Worm (Caenorhabditis elegans) whole organism, L4 larva: Measurements from ENCODE around the gene sds-22.

Experiments
- F37D6.2 ChIP-seq: sonication (generic microtip); optimal IDR thresholded peaks from 2 replicates; lab custom pipeline; 2016; ENCODE audit warnings: mild to moderate bottlenecking, missing genetic modification characterization, missing compliant biosample characterization
- F44E2.7 ChIP-seq: fragments of 200-800 bp; sonication (Bioruptor generic); IDR thresholded peaks from 2 replicates; pipeline ENCODE4 v2.1.2; 2022; ENCODE audit warnings: missing genetic modification characterization, missing compliant biosample characterization
- F49E8.2 ChIP-seq: sonication (generic microtip); optimal IDR thresholded peaks from 2 replicates; lab custom pipeline; 2016; ENCODE audit warnings: missing compliant biosample characterization, mild to moderate bottlenecking, missing genetic modification characterization, borderline replicate concordance
- T20F7.1 ChIP-seq: fragments of 200-800 bp; sonication (Bioruptor generic); optimal IDR thresholded peaks from 2 replicates; lab custom pipeline; 2018; ENCODE audit warnings: mild to moderate bottlenecking, missing genetic modification characterization, missing compliant biosample characterization
- Y48G9A.11 ChIP-seq: fragments of 200-800 bp; sonication (Bioruptor generic); IDR thresholded peaks from 2 replicates; pipeline ENCODE4 v1.3.6; 2022; ENCODE audit warnings: missing genetic modification reagents, missing genetic modification characterization, missing compliant biosample characterization
- aha-1 ChIP-seq: fragments of 150-350 bp; peaks from one replicate; lab custom pipeline; 2014; ENCODE audit warnings: missing biosample characterization, missing genetic modification characterization
- attf-4 ChIP-seq: sonication (generic microtip); optimal IDR thresholded peaks from 3 replicates; lab custom pipeline; 2017; ENCODE audit warnings: missing biosample characterization, missing genetic modification characterization
- ceh-32 ChIP-seq: sonication (generic microtip); optimal IDR thresholded peaks from 2 replicates; lab custom pipeline; 2016; ENCODE audit warnings: mild to moderate bottlenecking, missing genetic modification characterization, missing compliant biosample characterization; ENCODE audit not compliant: poor library complexity
- ceh-44 ChIP-seq: fragments of 200-800 bp; sonication (Bioruptor generic); IDR thresholded peaks from 2 replicates; pipeline ENCODE4 v1.3.6; 2022; ENCODE audit warnings: missing genetic modification reagents, missing genetic modification characterization, missing compliant biosample characterization
- ceh-82 ChIP-seq: sonication (generic microtip); optimal IDR thresholded peaks from 2 replicates; lab custom pipeline; 2017; ENCODE audit warnings: missing biosample characterization, missing genetic modification characterization
- ces-1 ChIP-seq: fragments of 150-350 bp; sonication (generic microtip); optimal IDR thresholded peaks from 4 replicates; lab custom pipeline; 2014; ENCODE audit warnings: missing biosample characterization, missing genetic modification reagents, missing genetic modification characterization
- ctbp-1 ChIP-seq: fragments of 200-800 bp; sonication (Bioruptor generic); IDR thresholded peaks from 2 replicates; pipeline ENCODE4 v1.3.6; 2022; ENCODE audit warnings: missing genetic modification reagents, missing genetic modification characterization, missing compliant biosample characterization
- daf-16 ChIP-seq, 3 experiments: sonication (generic microtip); optimal IDR thresholded peaks; 2 replicates each; lab custom pipeline; 2016 to 2017; ENCODE audit warnings: missing genetic modification characterization in 3 of 3, missing genetic modification reagents in 3 of 3, mild to moderate bottlenecking in 2 of 3, missing compliant biosample characterization in 2 of 3, missing biosample characterization in 1 of 3, moderate library complexity in 1 of 3
- daf-8 ChIP-seq: fragments of 200-800 bp; sonication (Bioruptor generic); IDR thresholded peaks from 2 replicates; pipeline ENCODE4 v1.3.6; 2022; ENCODE audit warnings: missing genetic modification characterization, missing compliant biosample characterization
- dmd-6 ChIP-seq: fragments of 200-800 bp; sonication (Bioruptor generic); IDR thresholded peaks from 2 replicates; pipeline ENCODE4 v1.3.6; 2022; ENCODE audit warnings: missing genetic modification reagents, missing genetic modification characterization, missing compliant biosample characterization
- dmd-8 ChIP-seq: fragments of 200-800 bp; sonication (Bioruptor generic); IDR thresholded peaks from 2 replicates; pipeline ENCODE4 v1.3.6; 2022; ENCODE audit warnings: missing genetic modification characterization, missing compliant biosample characterization
- dpl-1 ChIP-seq: fragments of 150-350 bp; optimal IDR thresholded peaks from 2 replicates; lab custom pipeline; 2014; ENCODE audit warnings: missing biosample characterization, missing genetic modification reagents, missing genetic modification characterization
- duxl-1 ChIP-seq: sonication (generic microtip); optimal IDR thresholded peaks from 2 replicates; lab custom pipeline; 2016; ENCODE audit warnings: mild to moderate bottlenecking, missing genetic modification characterization, moderate library complexity, missing compliant biosample characterization; ENCODE audit not compliant: poor library complexity
- dve-1 ChIP-seq: sonication (generic microtip); optimal IDR thresholded peaks from 2 replicates; lab custom pipeline; 2017; ENCODE audit warnings: antibody characterized with exemption, mild to moderate bottlenecking, missing genetic modification characterization, missing compliant biosample characterization; ENCODE audit not compliant: insufficient read depth
- egl-43 ChIP-seq: fragments of 200-800 bp; sonication (Bioruptor generic); IDR thresholded peaks from 2 replicates; pipeline ENCODE4 v1.3.6; 2022; ENCODE audit warnings: missing genetic modification reagents, missing genetic modification characterization, missing compliant biosample characterization
- fos-1 ChIP-seq: fragments of 150-350 bp; optimal IDR thresholded peaks from 2 replicates; lab custom pipeline; 2014; ENCODE audit warnings: missing biosample characterization, missing genetic modification characterization
- hlh-30 ChIP-seq: sonication (generic microtip); optimal IDR thresholded peaks from 2 replicates; lab custom pipeline; 2017; ENCODE audit warnings: antibody characterized with exemption, mild to moderate bottlenecking, missing genetic modification characterization, missing compliant biosample characterization; ENCODE audit not compliant: insufficient read depth
- hmg-1.1 ChIP-seq: fragments of 200-800 bp; sonication (Bioruptor generic); IDR thresholded peaks from 2 replicates; pipeline ENCODE4 v1.3.6; 2022; ENCODE audit warnings: missing genetic modification reagents, missing genetic modification characterization, missing compliant biosample characterization
- jun-1 ChIP-seq: fragments of 150-350 bp; optimal IDR thresholded peaks from 2 replicates; lab custom pipeline; 2014; ENCODE audit warnings: missing biosample characterization, missing genetic modification reagents, missing genetic modification characterization
- lin-38 ChIP-seq: fragments of 200-800 bp; sonication (Bioruptor generic); IDR thresholded peaks from 2 replicates; pipeline ENCODE4 v1.3.6; 2022; ENCODE audit warnings: missing genetic modification reagents, missing genetic modification characterization, missing compliant biosample characterization
- lir-3 ChIP-seq: sonication (generic microtip); optimal IDR thresholded peaks from 2 replicates; lab custom pipeline; 2016; ENCODE audit warnings: mild to moderate bottlenecking, missing genetic modification characterization, missing compliant biosample characterization
- lsy-2 ChIP-seq, 2 experiments: fragments of 150-350 bp in 1 of 2; sonication (generic microtip) in 1 of 2; optimal IDR thresholded peaks; 2 replicates each; lab custom pipeline; 2014 to 2017; ENCODE audit warnings: missing biosample characterization in 2 of 2, missing genetic modification characterization in 2 of 2
- madf-9 ChIP-seq: fragments of 200-800 bp; sonication (Bioruptor generic); conservative IDR thresholded peaks from 2 replicates; pipeline ENCODE4 v1.3.6; 2022; ENCODE audit warnings: missing genetic modification reagents, missing genetic modification characterization, missing compliant biosample characterization
- mes-2 ChIP-seq: sonication (generic microtip); optimal IDR thresholded peaks from 2 replicates; lab custom pipeline; 2016; ENCODE audit warnings: missing genotype, mild to moderate bottlenecking, missing genetic modification characterization, missing compliant biosample characterization; ENCODE audit not compliant: poor library complexity, severe bottlenecking
- mxl-2 ChIP-seq: fragments of 200-800 bp; sonication (Bioruptor generic); conservative IDR thresholded peaks from 2 replicates; pipeline ENCODE4 v1.3.6; 2022; ENCODE audit warnings: missing genetic modification reagents, missing genetic modification characterization, missing compliant biosample characterization
- mxl-3 ChIP-seq: fragments of 200-800 bp; sonication (Bioruptor generic); optimal IDR thresholded peaks from 2 replicates; lab custom pipeline; 2018; ENCODE audit warnings: mild to moderate bottlenecking, missing genetic modification characterization, missing compliant biosample characterization
- nhr-11 ChIP-seq: fragments of 150-350 bp; optimal IDR thresholded peaks from 2 replicates; lab custom pipeline; 2014; ENCODE audit warnings: missing biosample characterization, missing genetic modification characterization
- nhr-237 ChIP-seq: sonication (generic microtip); optimal IDR thresholded peaks from 2 replicates; lab custom pipeline; 2017; ENCODE audit warnings: missing biosample characterization, missing genetic modification characterization
- nhr-28 ChIP-seq: fragments of 150-350 bp; optimal IDR thresholded peaks from 2 replicates; lab custom pipeline; 2014; ENCODE audit warnings: missing biosample characterization, missing genetic modification characterization
- nhr-41 ChIP-seq: fragments of 200-800 bp; sonication (Bioruptor generic); IDR thresholded peaks from 2 replicates; pipeline ENCODE4 v1.3.6; 2022; ENCODE audit warnings: missing genetic modification reagents, missing genetic modification characterization, missing compliant biosample characterization
- nhr-48 ChIP-seq: sonication (generic microtip); optimal IDR thresholded peaks from 2 replicates; lab custom pipeline; 2016; ENCODE audit warnings: mild to moderate bottlenecking, missing genetic modification characterization, missing compliant biosample characterization
- pha-4 ChIP-seq, 2 experiments: fragments of 150-350 bp in 1 of 2; fragments of 200-800 bp in 1 of 2; sonication (Bioruptor generic) in 1 of 2; IDR thresholded peaks in 1 of 2; optimal IDR thresholded peaks in 1 of 2; 2 replicates each; pipeline versions ENCODE4 v1.3.6 to Lab custom; 2014 to 2022; ENCODE audit warnings: missing genetic modification characterization in 2 of 2, missing genetic modification reagents in 2 of 2, missing biosample characterization in 1 of 2, missing compliant biosample characterization in 1 of 2
- rbr-2 ChIP-seq: sonication (generic microtip); optimal IDR thresholded peaks from 2 replicates; lab custom pipeline; 2016; ENCODE audit warnings: missing genotype, missing genetic modification characterization, missing compliant biosample characterization
- saeg-2 ChIP-seq: fragments of 200-800 bp; sonication (Bioruptor generic); IDR thresholded peaks from 2 replicates; pipeline ENCODE4 v1.3.6; 2022; ENCODE audit warnings: missing genetic modification reagents, missing genetic modification characterization, missing compliant biosample characterization
- set-16 ChIP-seq: fragments of 200-800 bp; sonication (Bioruptor generic); IDR thresholded peaks from 2 replicates; pipeline ENCODE4 v1.3.6; 2022; ENCODE audit warnings: missing genetic modification reagents, missing genetic modification characterization, missing compliant biosample characterization
- snpc-4 ChIP-seq: fragments of 150-350 bp; optimal IDR thresholded peaks from 2 replicates; lab custom pipeline; 2014; ENCODE audit warnings: missing biosample characterization, missing genetic modification characterization
- vab-7 ChIP-seq: fragments of 200-800 bp; sonication (Bioruptor generic); IDR thresholded peaks from 2 replicates; pipeline ENCODE4 v1.3.6; 2022; ENCODE audit warnings: missing genetic modification reagents, missing genetic modification characterization, missing compliant biosample characterization
- zip-2 ChIP-seq: fragments of 150-350 bp; optimal IDR thresholded peaks from 2 replicates; lab custom pipeline; 2014; ENCODE audit warnings: missing biosample characterization, missing genetic modification characterization
- ztf-7 ChIP-seq: fragments of 150-350 bp; optimal IDR thresholded peaks from 2 replicates; lab custom pipeline; 2014; ENCODE audit warnings: missing biosample characterization, missing genetic modification characterization

Gene sds-22

ce11 chrII:7860221-7860928 lies 2.2 kb downstream of the sds-22 start, which contains the start of gene lin-5 (continued):
- no peak for TF ChIP-seq F44E2.7 (GFP tag; lab: Robert Waterston, UW)
- TF ChIP-seq lir-3 (tag; lab: Kevin White, UChicago), result no peak
- peak; percentile 40 for TF ChIP-seq F49E8.2 (tag; lab: Kevin White, UChicago)
- no peak for TF ChIP-seq duxl-1 (tag; lab: Kevin White, UChicago)
- TF ChIP-seq ctbp-1, result no peak
- peak; percentile 45 for TF ChIP-seq rbr-2 (tag; lab: Kevin White, UChicago)
- no peak for TF ChIP-seq pha-4 (GFP tag; IDR thresholded peaks at IDR 0.05; lab: Robert Waterston, UW)
- no peak for TF ChIP-seq pha-4 (tag; optimal IDR thresholded peaks at IDR 0.05; lab: Kevin White, UChicago)
- peak; percentile 94 for TF ChIP-seq aha-1 (tag; lab: Kevin White, UChicago)
- TF ChIP-seq F37D6.2 (tag; lab: Kevin White, UChicago), result peak; percentile 16
- no peak for TF ChIP-seq nhr-237 (tag; lab: Kevin White, UChicago)
- no peak for TF ChIP-seq nhr-28 (tag; lab: Kevin White, UChicago)
- no peak for TF ChIP-seq madf-9 (GFP tag; lab: Robert Waterston, UW)
- TF ChIP-seq mxl-2 (GFP tag; lab: Robert Waterston, UW), result no peak
- TF ChIP-seq mxl-3 (GFP tag; lab: Kevin White, UChicago), result peak; percentile 27
- no peak for TF ChIP-seq vab-7
- no peak for TF ChIP-seq zip-2 (tag; lab: Kevin White, UChicago)
- peak; percentile 36 for TF ChIP-seq nhr-11 (tag; lab: Kevin White, UChicago)
- TF ChIP-seq hmg-1.1 (GFP tag; lab: Robert Waterston, UW), result peak; percentile 30; the same call in 1 of the 2 replicates
- peak; percentile 90 for TF ChIP-seq dpl-1
- TF ChIP-seq Y48G9A.11 (GFP tag; lab: Robert Waterston, UW), result peak; percentile 38; the same call in 1 of the 2 replicates
- no peak for TF ChIP-seq jun-1
- peak in 1 of 2 experiments; percentile 86 for TF ChIP-seq lsy-2 (tag; optimal IDR thresholded peaks at IDR 0.05; lab: Kevin White, UChicago)
- TF ChIP-seq attf-4 (tag; lab: Kevin White, UChicago), result no peak
- no peak for TF ChIP-seq fos-1 (tag; lab: Kevin White, UChicago)
- no peak for TF ChIP-seq daf-8 (GFP tag; lab: Robert Waterston, UW)

ce11 chrII:7863480-7864125 lies 5.4 kb downstream of the sds-22 start:
- peak; percentile 1 for TF ChIP-seq dpl-1
- TF ChIP-seq egl-43 (GFP tag; lab: Robert Waterston, UW), result 0 out of 2 replicates have a peak, but pooled peaks have one; percentile 24
- TF ChIP-seq set-16, result peak; percentile 91
- no peak for TF ChIP-seq dmd-8 (GFP tag; lab: Robert Waterston, UW)

- peak; percentile 2 for TF ChIP-seq hlh-30 (tag; lab: Kevin White, UChicago)
- TF ChIP-seq ceh-32 (tag; lab: Kevin White, UChicago), result no peak
- TF ChIP-seq ceh-82, result no peak
- no peak for TF ChIP-seq snpc-4 (tag; lab: Kevin White, UChicago)
- TF ChIP-seq dve-1 (tag; lab: Kevin White, UChicago), result peak; percentile 10
- no peak for TF ChIP-seq nhr-41
- peak; percentile 14; the same call in 1 of the 2 replicates for TF ChIP-seq lin-38 (GFP tag; lab: Robert Waterston, UW)
- TF ChIP-seq dpl-1, result peak; percentile 26
- peak; percentile 43 for TF ChIP-seq T20F7.1 (GFP tag; lab: Kevin White, UChicago)
- TF ChIP-seq nhr-48 (tag; lab: Kevin White, UChicago), result no peak
- TF ChIP-seq ztf-7 (tag; lab: Kevin White, UChicago), result no peak
- TF ChIP-seq dmd-6 (GFP tag; lab: Robert Waterston, UW), result no peak
- peak in 1 of 2 experiments; percentile 82 for TF ChIP-seq lsy-2 (tag; optimal IDR thresholded peaks at IDR 0.05; lab: Kevin White, UChicago)
- no peak for TF ChIP-seq ceh-44 (GFP tag; lab: Robert Waterston, UW)
- TF ChIP-seq ces-1 (GFP tag; lab: Kevin White, UChicago), result no peak
- TF ChIP-seq daf-16 (GFP tag; optimal IDR thresholded peaks at IDR 0.05; lab: Kevin White, UChicago), result no peak
- peak; percentile 72 for TF ChIP-seq daf-16 (tag; optimal IDR thresholded peaks at IDR 0.05; lab: Kevin White, UChicago)
- TF ChIP-seq mes-2, result peak; percentile 55
- no peak for TF ChIP-seq nhr-28 (tag; lab: Kevin White, UChicago)
- TF ChIP-seq saeg-2 (GFP tag; lab: Robert Waterston, UW), result no peak
Measured at ce11 chrII:7864207-7864606, 6.0 kb downstream of the sds-22 start, which contains the start of gene ostb-1. ostb-1 (plus strand) TSS chrII:7864507.
